Fruit fly (Drosophila melanogaster): ENCODE results near the gene witty.

witty gene

dm6 chr2L:8338039-8338438 lies at the start of gene witty:
Gene witty, plus strand, starts transcription at chr2L:8338287.
- no peak for TF ChIP-seq CG8478 (optimal IDR thresholded peaks at IDR 0.05)
- no peak for TF ChIP-seq CTCF (optimal IDR thresholded peaks at IDR 0.05)

dm6 chr2L:8289352-8290091 lies 48.6 kb upstream of the witty start:
- no peak for TF ChIP-seq CG8478 (optimal IDR thresholded peaks at IDR 0.05)
- TF ChIP-seq CTCF (optimal IDR thresholded peaks at IDR 0.05) = no peak

- TF ChIP-seq CTCF (optimal IDR thresholded peaks at IDR 0.05) = no peak
- TF ChIP-seq CG8478 (optimal IDR thresholded peaks at IDR 0.05) = no peak
Measured at dm6 chr2L:8290092-8290424, 48.0 kb upstream of the witty start.

dm6 chr2L:8290653-8291233 lies 47.3 kb upstream of the witty start:
- TF ChIP-seq CTCF (optimal IDR thresholded peaks at IDR 0.05) = no peak
- TF ChIP-seq CG8478 (optimal IDR thresholded peaks at IDR 0.05) = no peak

dm6 chr2L:8292159-8292887 lies 45.8 kb upstream of the witty start:
- TF ChIP-seq CTCF (optimal IDR thresholded peaks at IDR 0.05) (no peak), CG8478 (optimal IDR thresholded peaks at IDR 0.05) (no peak)

dm6 chr2L:8293449-8293848 lies 44.6 kb upstream of the witty start:
- no peak for TF ChIP-seq CTCF (optimal IDR thresholded peaks at IDR 0.05)
- no peak for TF ChIP-seq CG8478 (optimal IDR thresholded peaks at IDR 0.05)

dm6 chr2L:8294043-8294442 lies 44.0 kb upstream of the witty start:
- TF ChIP-seq CG8478 (optimal IDR thresholded peaks at IDR 0.05) = no peak
- TF ChIP-seq CTCF (optimal IDR thresholded peaks at IDR 0.05) = no peak

- TF ChIP-seq CG8478 (optimal IDR thresholded peaks at IDR 0.05) (no peak), CTCF (optimal IDR thresholded peaks at IDR 0.05) (no peak)
Measured at dm6 chr2L:8296395-8296794, 41.7 kb upstream of the witty start.

- TF ChIP-seq CG8478 (optimal IDR thresholded peaks at IDR 0.05) (no peak), CTCF (optimal IDR thresholded peaks at IDR 0.05) (no peak)
Measured at dm6 chr2L:8297070-8297469, 41.0 kb upstream of the witty start.

dm6 chr2L:8299194-8299811 lies 38.8 kb upstream of the witty start:
- TF ChIP-seq CTCF (optimal IDR thresholded peaks at IDR 0.05) = no peak
- TF ChIP-seq CG8478 (optimal IDR thresholded peaks at IDR 0.05) = no peak

dm6 chr2L:8300220-8301167 lies 37.6 kb upstream of the witty start, which contains the start of gene Btk:
Gene Btk, minus strand, starts transcription at chr2L:8301079.
- no peak for TF ChIP-seq CG8478 (optimal IDR thresholded peaks at IDR 0.05)
- TF ChIP-seq CTCF (optimal IDR thresholded peaks at IDR 0.05) = peak in 1 of 2 experiments; percentile 44

dm6 chr2L:8302766-8303479 lies 35.2 kb upstream of the witty start, which contains the start of the genes wol and Scgalpha:
Gene wol, minus strand, starts transcription at chr2L:8302985.
Gene Scgalpha, plus strand, starts transcription at chr2L:8303429.
- no peak for TF ChIP-seq CTCF (optimal IDR thresholded peaks at IDR 0.05)
- no peak for TF ChIP-seq CG8478 (optimal IDR thresholded peaks at IDR 0.05)

- TF ChIP-seq CTCF (optimal IDR thresholded peaks at IDR 0.05) (no peak), CG8478 (optimal IDR thresholded peaks at IDR 0.05) (no peak)
Measured at dm6 chr2L:8304635-8305034, 33.5 kb upstream of the witty start.

- TF ChIP-seq CG8478 (optimal IDR thresholded peaks at IDR 0.05) = no peak
- TF ChIP-seq CTCF (optimal IDR thresholded peaks at IDR 0.05) = no peak
Measured at dm6 chr2L:8305409-8305808, 32.7 kb upstream of the witty start, which contains the start of gene CG7840. Gene CG7840, plus strand, starts transcription at chr2L:8305586.
